Worm (Caenorhabditis elegans): ENCODE measurements around the gene frpr-9.

DNA sequence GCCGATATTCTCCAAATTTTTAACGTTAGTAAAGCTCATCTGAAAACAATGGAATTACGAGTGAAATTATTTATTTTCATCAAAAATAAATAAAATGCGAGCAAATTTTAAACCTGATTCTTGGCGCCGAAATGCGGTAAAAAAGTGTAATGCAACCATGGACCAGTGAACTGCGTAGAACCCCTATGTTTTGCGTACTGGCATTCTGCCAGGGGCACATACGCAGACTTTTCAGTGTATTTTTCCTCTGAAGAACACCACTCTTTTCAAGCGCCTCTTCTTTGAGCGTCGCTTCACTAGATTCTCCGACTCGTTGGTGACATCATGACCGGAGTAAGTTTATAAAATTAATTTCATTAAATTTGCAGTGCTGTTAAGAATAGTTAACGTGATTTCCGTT is 26.4 kb upstream of the frpr-9 start, which contains the start of the genes ctf-4 and eef-1G:
- TF ChIP-seq ztf-4 (tag; optimal IDR thresholded peaks at IDR 0.05): peak; percentile 93
- TF ChIP-seq elt-2 (tag; optimal IDR thresholded peaks at IDR 0.05): peak; percentile 92
- no peak for TF ChIP-seq efl-3 (GFP tag; optimal IDR thresholded peaks at IDR 0.05)
- peak; percentile 48 for TF ChIP-seq mef-2 (tag; optimal IDR thresholded peaks at IDR 0.05)
- TF ChIP-seq nhr-77 (tag; optimal IDR thresholded peaks at IDR 0.05): peak; percentile 96
- peak; percentile 51 for TF ChIP-seq ama-1 (optimal IDR thresholded peaks at IDR 0.05)
- TF ChIP-seq zag-1 (tag; optimal IDR thresholded peaks at IDR 0.05): peak; percentile 46

Measured in whole organism, L1 larva.